Worm (Caenorhabditis elegans) whole organism, L2 larva: Measurements from ENCODE around the gene F16G10.10.

Experiments used
- C34F6.9 ChIP-seq: fragments of 150-350 bp; optimal IDR thresholded peaks from 2 replicates; lab custom pipeline; 2014; ENCODE audit warnings: missing biosample characterization, missing genetic modification characterization
- F13H6.1 ChIP-seq: sonication (generic microtip); optimal IDR thresholded peaks from 2 replicates; lab custom pipeline; 2016; ENCODE audit warnings: missing genetic modification characterization, missing compliant biosample characterization
- R02D3.7 ChIP-seq: fragments of 150-350 bp; optimal IDR thresholded peaks from 2 replicates; lab custom pipeline; 2014; ENCODE audit warnings: missing biosample characterization, missing genetic modification characterization
- Y55F3AM.14 ChIP-seq: fragments of 200-800 bp; sonication (Bioruptor generic); optimal IDR thresholded peaks from 2 replicates; lab custom pipeline; 2018; ENCODE audit warnings: mild to moderate bottlenecking, missing genetic modification characterization, missing compliant biosample characterization
- ZK546.5 ChIP-seq: sonication (generic microtip); optimal IDR thresholded peaks from 2 replicates; lab custom pipeline; 2017; ENCODE audit warnings: missing biosample characterization, missing genetic modification characterization
- alr-1 ChIP-seq: fragments of 150-350 bp; optimal IDR thresholded peaks from 2 replicates; lab custom pipeline; 2014; ENCODE audit warnings: missing biosample characterization, missing genetic modification characterization
- aly-2 ChIP-seq: fragments of 150-350 bp; optimal IDR thresholded peaks from 2 replicates; lab custom pipeline; 2014; ENCODE audit warnings: missing biosample characterization, missing genetic modification characterization
- ama-1 ChIP-seq: fragments of 150-350 bp; optimal IDR thresholded peaks from 2 replicates; lab custom pipeline; 2018; ENCODE audit warnings: inconsistent platforms
- blmp-1 ChIP-seq: sonication (generic microtip); optimal IDR thresholded peaks from 2 replicates; lab custom pipeline; 2017; ENCODE audit warnings: missing genetic modification characterization, mild to moderate bottlenecking, missing compliant biosample characterization, antibody characterized with exemption, moderate library complexity; ENCODE audit not compliant: insufficient read depth
- ceh-82 ChIP-seq: fragments of 150-350 bp; optimal IDR thresholded peaks from 2 replicates; lab custom pipeline; 2014; ENCODE audit warnings: missing biosample characterization, missing genetic modification characterization
- crh-2 ChIP-seq: sonication (generic microtip); optimal IDR thresholded peaks from 2 replicates; lab custom pipeline; 2017; ENCODE audit warnings: missing biosample characterization, missing genetic modification characterization
- dmd-4 ChIP-seq: sonication (generic microtip); optimal IDR thresholded peaks from 2 replicates; lab custom pipeline; 2017; ENCODE audit warnings: missing biosample characterization, missing genetic modification characterization
- egl-27 ChIP-seq: sonication (generic microtip); optimal IDR thresholded peaks from 3 replicates; lab custom pipeline; 2017; ENCODE audit warnings: missing biosample characterization, missing genetic modification reagents, missing genetic modification characterization
- elt-1 ChIP-seq: fragments of 150-350 bp; optimal IDR thresholded peaks from 2 replicates; lab custom pipeline; 2014; ENCODE audit warnings: missing biosample characterization, missing genetic modification characterization
- elt-3 ChIP-seq: sonication (generic microtip); optimal IDR thresholded peaks from 2 replicates; lab custom pipeline; 2017; ENCODE audit warnings: missing biosample characterization, missing genetic modification characterization
- lin-11 ChIP-seq: fragments of 150-350 bp; sonication (generic microtip); optimal IDR thresholded peaks from 2 replicates; lab custom pipeline; 2014; ENCODE audit warnings: missing biosample characterization, missing genetic modification characterization, inconsistent platforms, mixed read lengths
- lin-13 ChIP-seq: fragments of 150-350 bp; optimal IDR thresholded peaks from 2 replicates; lab custom pipeline; 2014; ENCODE audit warnings: missing biosample characterization, missing genetic modification reagents, missing genetic modification characterization
- mab-5 ChIP-seq: fragments of 150-350 bp; optimal IDR thresholded peaks from 2 replicates; lab custom pipeline; 2014; ENCODE audit warnings: missing biosample characterization, missing genetic modification characterization
- mbf-1 ChIP-seq: sonication (generic microtip); optimal IDR thresholded peaks from 2 replicates; lab custom pipeline; 2017; ENCODE audit warnings: missing biosample characterization, missing genetic modification characterization
- nhr-11 ChIP-seq: fragments of 150-350 bp; optimal IDR thresholded peaks from 2 replicates; lab custom pipeline; 2014; ENCODE audit warnings: missing biosample characterization, missing genetic modification characterization
- nhr-12 ChIP-seq: fragments of 150-350 bp; optimal IDR thresholded peaks from 2 replicates; lab custom pipeline; 2014; ENCODE audit warnings: missing biosample characterization, missing genetic modification characterization
- nhr-21 ChIP-seq: fragments of 150-350 bp; optimal IDR thresholded peaks from 2 replicates; lab custom pipeline; 2014; ENCODE audit warnings: missing biosample characterization, missing genetic modification characterization
- nhr-23 ChIP-seq: fragments of 150-350 bp; optimal IDR thresholded peaks from 2 replicates; lab custom pipeline; 2014; ENCODE audit warnings: missing biosample characterization, missing genetic modification reagents, missing genetic modification characterization
- nhr-237 ChIP-seq: fragments of 150-350 bp; optimal IDR thresholded peaks from 2 replicates; lab custom pipeline; 2014; ENCODE audit warnings: missing biosample characterization, missing genetic modification characterization
- nhr-6 ChIP-seq: fragments of 150-350 bp; optimal IDR thresholded peaks from 2 replicates; lab custom pipeline; 2014; ENCODE audit warnings: missing biosample characterization, missing genetic modification characterization
- nhr-77 ChIP-seq: fragments of 150-350 bp; optimal IDR thresholded peaks from 2 replicates; lab custom pipeline; 2014; ENCODE audit warnings: missing biosample characterization, missing genetic modification characterization
- peb-1 ChIP-seq: fragments of 150-350 bp; optimal IDR thresholded peaks from 2 replicates; lab custom pipeline; 2014; ENCODE audit warnings: missing biosample characterization, missing genetic modification characterization
- sem-4 ChIP-seq: fragments of 150-350 bp; optimal IDR thresholded peaks from 2 replicates; lab custom pipeline; 2014; ENCODE audit warnings: missing biosample characterization, missing genetic modification reagents, missing genetic modification characterization
- skn-1 ChIP-seq: sonication (generic microtip); optimal IDR thresholded peaks from 2 replicates; lab custom pipeline; 2017; ENCODE audit warnings: missing biosample characterization, missing genetic modification characterization
- sma-9 ChIP-seq, 2 experiments: fragments of 150-350 bp in 1 of 2; sonication (generic microtip) in 1 of 2; optimal IDR thresholded peaks; 2 replicates each; lab custom pipeline; 2014 to 2016; ENCODE audit warnings: missing genetic modification characterization in 2 of 2, mild to moderate bottlenecking in 1 of 2, missing biosample characterization in 1 of 2, missing compliant biosample characterization in 1 of 2, missing genetic modification reagents in 1 of 2, moderate library complexity in 1 of 2
- unc-39 ChIP-seq: fragments of 150-350 bp; optimal IDR thresholded peaks from 2 replicates; lab custom pipeline; 2014; ENCODE audit warnings: missing biosample characterization, missing genetic modification characterization
- unc-55 ChIP-seq: fragments of 150-350 bp; sonication (generic microtip); optimal IDR thresholded peaks from 3 replicates; lab custom pipeline; 2014; ENCODE audit warnings: missing biosample characterization, missing genetic modification reagents, missing genetic modification characterization
- unc-62 ChIP-seq: fragments of 150-350 bp; optimal IDR thresholded peaks from 2 replicates; lab custom pipeline; 2014; ENCODE audit warnings: missing biosample characterization, missing genetic modification reagents, missing genetic modification characterization
- zag-1 ChIP-seq: fragments of 150-350 bp; optimal IDR thresholded peaks from 2 replicates; lab custom pipeline; 2014; ENCODE audit warnings: missing biosample characterization, missing genetic modification characterization
- ztf-1 ChIP-seq: fragments of 200-800 bp; sonication (Bioruptor generic); conservative IDR thresholded peaks from 2 replicates; pipeline ENCODE4 v1.3.6; 2022; ENCODE audit warnings: missing genetic modification characterization, missing compliant biosample characterization
- ztf-4 ChIP-seq: fragments of 150-350 bp; optimal IDR thresholded peaks from 2 replicates; lab custom pipeline; 2014; ENCODE audit warnings: missing biosample characterization, missing genetic modification characterization

The F16G10.10 gene

ce11 chrII:2399810-2400209 lies 9.0 kb upstream of the F16G10.10 start:
- TF ChIP-seq nhr-21 (tag; lab: Kevin White, UChicago) (peak; percentile 77), ztf-4 (no peak)
- TF ChIP-seq, all 48 proteins: peak for 1

- TF ChIP-seq blmp-1, result no peak
- TF ChIP-seq elt-3 (tag; lab: Kevin White, UChicago), result no peak
- TF ChIP-seq Y55F3AM.14 (GFP tag; lab: Kevin White, UChicago), result no peak
- no peak for TF ChIP-seq alr-1 (tag; lab: Kevin White, UChicago)
- no peak for TF ChIP-seq nhr-23
- TF ChIP-seq ZK546.5 (tag; lab: Kevin White, UChicago), result no peak
- TF ChIP-seq mab-5 (tag; lab: Kevin White, UChicago), result no peak
- TF ChIP-seq ama-1 (lab: Kevin White, UChicago), result no peak
- TF ChIP-seq unc-39 (tag; lab: Kevin White, UChicago), result no peak
- no peak for TF ChIP-seq lin-13 (GFP tag; lab: Kevin White, UChicago)
- TF ChIP-seq nhr-237 (tag; lab: Kevin White, UChicago), result no peak
- no peak for TF ChIP-seq R02D3.7 (tag; lab: Kevin White, UChicago)
- TF ChIP-seq dmd-4 (tag; lab: Kevin White, UChicago), result no peak
- no peak for TF ChIP-seq skn-1
- no peak for TF ChIP-seq nhr-11
- TF ChIP-seq nhr-21 (tag; lab: Kevin White, UChicago), result no peak
- no peak for TF ChIP-seq sem-4 (tag; lab: Kevin White, UChicago)
- no peak for TF ChIP-seq peb-1 (tag; lab: Kevin White, UChicago)
- no peak for TF ChIP-seq sma-9 (GFP tag; optimal IDR thresholded peaks at IDR 0.05; lab: Kevin White, UChicago)
- TF ChIP-seq sma-9 (tag; optimal IDR thresholded peaks at IDR 0.05; lab: Kevin White, UChicago), result no peak
Measured at ce11 chrII:2398884-2399283, 8.1 kb upstream of the F16G10.10 start, which contains the start of gene F16G10.14. Gene F16G10.14 (minus strand): TSS chrII:2398984.

ce11 chrII:2395864-2396263 lies 5.1 kb upstream of the F16G10.10 start, which contains the start of gene F16G10.13:
Gene F16G10.13 (minus strand): TSS chrII:2395964.
- TF ChIP-seq elt-3 (tag; lab: Kevin White, UChicago) (no peak), nhr-12 (tag; lab: Kevin White, UChicago) (no peak), nhr-6 (tag; lab: Kevin White, UChicago) (no peak), Y55F3AM.14 (GFP tag; lab: Kevin White, UChicago) (no peak), sem-4 (tag; lab: Kevin White, UChicago) (no peak), F13H6.1 (tag; lab: Kevin White, UChicago) (no peak), nhr-77 (tag; lab: Kevin White, UChicago) (no peak), unc-39 (tag; lab: Kevin White, UChicago) (no peak), elt-1 (tag; lab: Kevin White, UChicago) (no peak), R02D3.7 (tag; lab: Kevin White, UChicago) (no peak), C34F6.9 (tag; lab: Kevin White, UChicago) (no peak), aly-2 (no peak), zag-1 (tag; lab: Kevin White, UChicago) (no peak), mbf-1 (tag; lab: Kevin White, UChicago) (no peak)

- TF ChIP-seq elt-3 (tag; lab: Kevin White, UChicago) (no peak), unc-55 (GFP tag; lab: Kevin White, UChicago) (no peak), nhr-12 (tag; lab: Kevin White, UChicago) (no peak), egl-27 (tag; lab: Kevin White, UChicago) (no peak), crh-2 (tag; lab: Kevin White, UChicago) (no peak), Y55F3AM.14 (GFP tag; lab: Kevin White, UChicago) (no peak)
Measured at ce11 chrII:2393821-2394220, 3.0 kb upstream of the F16G10.10 start, which contains the start of gene F16G10.11. Gene F16G10.11 (minus strand): TSS chrII:2393921.

ce11 chrII:2385495-2385894 lies 5.3 kb downstream of the F16G10.10 start, which contains the start of gene F16G10.9:
Gene F16G10.9 (minus strand): TSS chrII:2385595.
- no peak for TF ChIP-seq peb-1 (tag; lab: Kevin White, UChicago)
- TF ChIP-seq lin-13 (GFP tag; lab: Kevin White, UChicago), result no peak
- TF ChIP-seq nhr-12 (tag; lab: Kevin White, UChicago), result no peak
- TF ChIP-seq egl-27 (tag; lab: Kevin White, UChicago), result no peak
- TF ChIP-seq lin-11, result no peak
- no peak for TF ChIP-seq ztf-1
- TF ChIP-seq sma-9 (GFP tag; optimal IDR thresholded peaks at IDR 0.05; lab: Kevin White, UChicago), result no peak
- TF ChIP-seq sma-9 (tag; optimal IDR thresholded peaks at IDR 0.05; lab: Kevin White, UChicago), result no peak
- no peak for TF ChIP-seq unc-62
- no peak for TF ChIP-seq ztf-4
- TF ChIP-seq elt-3 (tag; lab: Kevin White, UChicago), result no peak
- no peak for TF ChIP-seq nhr-11
- no peak for TF ChIP-seq alr-1 (tag; lab: Kevin White, UChicago)
- TF ChIP-seq C34F6.9 (tag; lab: Kevin White, UChicago), result no peak
- TF ChIP-seq unc-39 (tag; lab: Kevin White, UChicago), result no peak
- no peak for TF ChIP-seq F13H6.1 (tag; lab: Kevin White, UChicago)
- no peak for TF ChIP-seq dmd-4 (tag; lab: Kevin White, UChicago)
- TF ChIP-seq ceh-82 (tag; lab: Kevin White, UChicago), result no peak
- TF ChIP-seq blmp-1, result no peak
- TF ChIP-seq, all 48 proteins: peak for 0
